Fruit fly (Drosophila melanogaster): ENCODE results near the gene dan.

dan gene

dm6 chr3R:25193726-25194204 lies 9.6 kb downstream of the dan start, which contains the start of gene lobo (continued):
- peak; percentile 30 for TF ChIP-seq Dad (GFP tag; optimal IDR thresholded peaks at IDR 0.05)
- no peak for TF ChIP-seq eve (GFP tag; optimal IDR thresholded peaks at IDR 0.05)
- TF ChIP-seq seq (GFP tag; IDR thresholded peaks at IDR 0.05): peak; percentile 48; the same call in 1 of the 2 replicates
- TF ChIP-seq CG18011 (GFP tag; optimal IDR thresholded peaks at IDR 0.05): peak; percentile 95
- TF ChIP-seq sug (tag; optimal IDR thresholded peaks at IDR 0.05): peak; percentile 68
- TF ChIP-seq Hand (GFP tag; optimal IDR thresholded peaks at IDR 0.05): no peak
- TF ChIP-seq CG2129 (GFP tag; IDR thresholded peaks at IDR 0.05; ENCODE audit: partially characterized antibody): no peak
- TF ChIP-seq CG7271 (tag; optimal IDR thresholded peaks at IDR 0.05): peak; percentile 55
- peak; percentile 66 for TF ChIP-seq Atf6 (GFP tag; IDR thresholded peaks at IDR 0.05)
- peak; percentile 55 for TF ChIP-seq CG2120 (GFP tag; optimal IDR thresholded peaks at IDR 0.05)
- TF ChIP-seq chm (GFP tag; IDR thresholded peaks at IDR 0.05): peak; percentile 86
- peak in 1 of 2 experiments; percentile 21 for TF ChIP-seq crp (GFP tag; optimal IDR thresholded peaks at IDR 0.05)
- peak; percentile 36; the same call in 1 of the 3 replicates for TF ChIP-seq so (GFP tag; IDR thresholded peaks at IDR 0.05)
- TF ChIP-seq ewg (GFP tag; optimal IDR thresholded peaks at IDR 0.05): peak; percentile 61
- TF ChIP-seq sd (tag; optimal IDR thresholded peaks at IDR 0.05): no peak
- peak; percentile 14 for TF ChIP-seq tin (GFP tag; optimal IDR thresholded peaks at IDR 0.05)
- peak; percentile 18 for TF ChIP-seq CG10543 (GFP tag; optimal IDR thresholded peaks at IDR 0.05)
- no peak for TF ChIP-seq CG8765 (GFP tag; IDR thresholded peaks at IDR 0.05)
- 0 out of 2 replicates have a peak, but pooled peaks have one; percentile 36 for TF ChIP-seq bbx (GFP tag; IDR thresholded peaks at IDR 0.05; ENCODE audit: partially characterized antibody)
- no peak for TF ChIP-seq CG1792 (GFP tag; optimal IDR thresholded peaks at IDR 0.05)
- TF ChIP-seq grau (tag; optimal IDR thresholded peaks at IDR 0.05): peak; percentile 66
- TF ChIP-seq pnt (GFP tag; optimal IDR thresholded peaks at IDR 0.05): peak; percentile 31
- TF ChIP-seq tup (GFP tag; optimal IDR thresholded peaks at IDR 0.05): no peak
- TF ChIP-seq CG31441 (GFP tag; IDR thresholded peaks at IDR 0.05): no peak
- TF ChIP-seq Tbp (GFP tag; optimal IDR thresholded peaks at IDR 0.05): no peak
- TF ChIP-seq CG12219 (GFP tag; optimal IDR thresholded peaks at IDR 0.05): peak; percentile 17
- peak; percentile 42; the same call in 1 of the 2 replicates for TF ChIP-seq Ptx1 (GFP tag; IDR thresholded peaks at IDR 0.05)
- TF ChIP-seq Scr (GFP tag; IDR thresholded peaks at IDR 0.05; ENCODE audit: partially characterized antibody): no peak
- TF ChIP-seq corto (GFP tag; optimal IDR thresholded peaks at IDR 0.05): no peak
- TF ChIP-seq chn (GFP tag; optimal IDR thresholded peaks at IDR 0.05): peak; percentile 8
- TF ChIP-seq Trl (optimal IDR thresholded peaks at IDR 0.05): peak in 1 of 2 experiments; percentile 1
- peak; percentile 65 for TF ChIP-seq Trl (GFP tag; optimal IDR thresholded peaks at IDR 0.05)
- peak; percentile 49 to 73 for TF ChIP-seq dpn (GFP tag; optimal IDR thresholded peaks at IDR 0.05)
- TF ChIP-seq D19B (GFP tag; optimal IDR thresholded peaks at IDR 0.05): peak; percentile 47
- TF ChIP-seq schlank (tag; optimal IDR thresholded peaks at IDR 0.05): peak; percentile 45
- peak; percentile 51 for TF ChIP-seq Jarid2 (GFP tag; optimal IDR thresholded peaks at IDR 0.05)
- no peak for TF ChIP-seq MESR4 (GFP tag; optimal IDR thresholded peaks at IDR 0.05)
- peak; percentile 10 for TF ChIP-seq abd-A (tag; optimal IDR thresholded peaks at IDR 0.05)
- TF ChIP-seq Sox100B (GFP tag; optimal IDR thresholded peaks at IDR 0.05): no peak
- peak; percentile 28; the same call in 1 of the 2 replicates for TF ChIP-seq CG6272 (GFP tag; IDR thresholded peaks at IDR 0.05)
- peak; percentile 48 for TF ChIP-seq Fer3 (tag; optimal IDR thresholded peaks at IDR 0.05)
- TF ChIP-seq pita (GFP tag; optimal IDR thresholded peaks at IDR 0.05): peak; percentile 83
- peak; percentile 62; the same call in 1 of the 2 replicates for TF ChIP-seq ham (GFP tag; IDR thresholded peaks at IDR 0.05)
- TF ChIP-seq CG6854 (GFP tag; optimal IDR thresholded peaks at IDR 0.05): peak; percentile 25
- TF ChIP-seq gt (GFP tag; IDR thresholded peaks at IDR 0.05): no peak
- 0 out of 2 replicates have a peak, but pooled peaks have one; percentile 25 for TF ChIP-seq unc-4 (GFP tag; IDR thresholded peaks at IDR 0.05; ENCODE audit: partially characterized antibody)
- peak; percentile 50; the same call in 1 of the 2 replicates for TF ChIP-seq CG32532 (GFP tag; IDR thresholded peaks at IDR 0.05)
- TF ChIP-seq CG7928 (GFP tag; optimal IDR thresholded peaks at IDR 0.05): peak; percentile 26
- peak; percentile 6; the same call in 1 of the 3 replicates for TF ChIP-seq CG11560 (tag; IDR thresholded peaks at IDR 0.05)

All from whole organism, embryonic.